Fruit fly (Drosophila melanogaster) whole organism, prepupa: ENCODE data around the gene Tcs4.

Experiments used
- Blimp-1 ChIP-seq: fragments of 200-800 bp; sonication (Bioruptor generic); optimal IDR thresholded peaks from 3 replicates; lab custom pipeline; 2017; ENCODE audit warnings: missing biosample characterization, missing genetic modification characterization, mild to moderate bottlenecking, moderate library complexity, missing genetic modification reagents
- CG10631 ChIP-seq: fragments of 200-800 bp; sonication (Bioruptor generic); optimal IDR thresholded peaks from 2 replicates; lab custom pipeline; 2016; ENCODE audit warnings: missing biosample characterization, missing genetic modification characterization
- CG11294 ChIP-seq: fragments of 200-800 bp; sonication (Bioruptor generic); IDR thresholded peaks from 2 replicates; pipeline ENCODE4 v1.3.6; 2022; ENCODE audit warnings: missing biosample characterization, missing genetic modification characterization
- CG11762 ChIP-seq: fragments of 200-800 bp; sonication (Bioruptor generic); optimal IDR thresholded peaks from 3 replicates; lab custom pipeline; 2016; ENCODE audit warnings: missing biosample characterization, missing genetic modification characterization; ENCODE audit not compliant: insufficient read depth
- CG11902 ChIP-seq: fragments of 200-800 bp; sonication (Bioruptor generic); optimal IDR thresholded peaks from 3 replicates; lab custom pipeline; 2016; ENCODE audit warnings: missing biosample characterization, missing genetic modification characterization
- CG15336 ChIP-seq: fragments of 200-800 bp; sonication (Bioruptor generic); IDR thresholded peaks from 2 replicates; pipeline ENCODE4 v1.3.6; 2022; ENCODE audit warnings: missing biosample characterization, missing genetic modification characterization
- CG1621 ChIP-seq: fragments of 200-800 bp; sonication (Bioruptor generic); optimal IDR thresholded peaks from 3 replicates; lab custom pipeline; 2018; ENCODE audit warnings: missing biosample characterization, mild to moderate bottlenecking, missing genetic modification characterization
- CG3032 ChIP-seq: fragments of 200-800 bp; optimal IDR thresholded peaks from 2 replicates; lab custom pipeline; 2019; ENCODE audit warnings: missing biosample characterization, mild to moderate bottlenecking, missing genetic modification characterization, moderate library complexity
- CG31627 ChIP-seq: fragments of 200-800 bp; sonication (Bioruptor generic); optimal IDR thresholded peaks from 3 replicates; lab custom pipeline; 2016; ENCODE audit warnings: missing biosample characterization, missing genetic modification characterization
- CG32006 ChIP-seq: fragments of 200-800 bp; sonication (Bioruptor generic); optimal IDR thresholded peaks from 3 replicates; lab custom pipeline; 2017; ENCODE audit warnings: missing biosample characterization, mild to moderate bottlenecking, missing genetic modification characterization
- CG34406 ChIP-seq: fragments of 200-800 bp; sonication (Bioruptor generic); optimal IDR thresholded peaks from 3 replicates; lab custom pipeline; 2016; ENCODE audit warnings: missing biosample characterization, missing genetic modification characterization
- CG4318 ChIP-seq: fragments of 200-800 bp; sonication (Bioruptor generic); optimal IDR thresholded peaks from 3 replicates; lab custom pipeline; 2017; ENCODE audit warnings: missing biosample characterization, mild to moderate bottlenecking, missing genetic modification characterization
- CG6163 ChIP-seq: fragments of 200-800 bp; sonication (Bioruptor generic); IDR thresholded peaks from 3 replicates; pipeline ENCODE4 v1.3.6; 2022; ENCODE audit warnings: missing biosample characterization, missing genetic modification characterization
- CG6276 ChIP-seq: fragments of 200-800 bp; sonication (Bioruptor generic); optimal IDR thresholded peaks from 2 replicates; lab custom pipeline; 2017; ENCODE audit warnings: missing biosample characterization, mild to moderate bottlenecking, missing genetic modification characterization
- CG6792 ChIP-seq: fragments of 200-800 bp; sonication (Bioruptor generic); optimal IDR thresholded peaks from 3 replicates; lab custom pipeline; 2016; ENCODE audit warnings: missing biosample characterization, missing genetic modification characterization
- CG6808 ChIP-seq: fragments of 200-800 bp; sonication (Bioruptor generic); optimal IDR thresholded peaks from 3 replicates; lab custom pipeline; 2017; ENCODE audit warnings: missing biosample characterization, missing genetic modification characterization, mild to moderate bottlenecking, moderate library complexity, missing genetic modification reagents
- CG7368 ChIP-seq: fragments of 200-800 bp; sonication (Bioruptor generic); optimal IDR thresholded peaks from 3 replicates; lab custom pipeline; 2016; ENCODE audit warnings: missing biosample characterization, missing genetic modification characterization
- CG8119 ChIP-seq: fragments of 200-800 bp; sonication (Bioruptor generic); IDR thresholded peaks from 3 replicates; pipeline ENCODE4 v1.3.6; 2022; ENCODE audit warnings: missing biosample characterization, missing genetic modification characterization
- CG8319 ChIP-seq: fragments of 200-800 bp; sonication (Bioruptor generic); optimal IDR thresholded peaks from 3 replicates; lab custom pipeline; 2016; ENCODE audit warnings: missing biosample characterization, missing genetic modification characterization
- CG8632 ChIP-seq: fragments of 200-800 bp; sonication (Bioruptor generic); optimal IDR thresholded peaks from 3 replicates; lab custom pipeline; 2016; ENCODE audit warnings: missing biosample characterization, missing genetic modification characterization
- CG9139 ChIP-seq: fragments of 200-800 bp; sonication (Bioruptor generic); optimal IDR thresholded peaks from 3 replicates; lab custom pipeline; 2017; ENCODE audit warnings: missing biosample characterization, mild to moderate bottlenecking, missing genetic modification characterization
- Eip75B ChIP-seq: fragments of 200-800 bp; sonication (Bioruptor generic); optimal IDR thresholded peaks from 3 replicates; lab custom pipeline; 2016; ENCODE audit warnings: missing biosample characterization, missing genetic modification characterization
- Eip78C ChIP-seq: fragments of 200-800 bp; sonication (Bioruptor generic); peaks from one replicate; lab custom pipeline; 2016; ENCODE audit warnings: missing biosample characterization, missing genetic modification characterization
- Eip93F ChIP-seq: fragments of 200-800 bp; sonication (Bioruptor generic); optimal IDR thresholded peaks from 2 replicates; lab custom pipeline; 2016; ENCODE audit warnings: missing biosample characterization, mild to moderate bottlenecking, missing genetic modification characterization
- Ets21C ChIP-seq: fragments of 200-800 bp; sonication (Bioruptor generic); optimal IDR thresholded peaks from 3 replicates; lab custom pipeline; 2016; ENCODE audit warnings: missing biosample characterization, missing genetic modification characterization
- Gug ChIP-seq: fragments of 200-800 bp; sonication (Bioruptor generic); IDR thresholded peaks from 2 replicates; pipeline ENCODE4 v1.3.6; 2022; ENCODE audit warnings: missing biosample characterization, missing genetic modification characterization
- Hr38 ChIP-seq: sonication (Bioruptor generic); optimal IDR thresholded peaks from 2 replicates; lab custom pipeline; 2016; ENCODE audit warnings: missing biosample characterization, missing genetic modification characterization
- Hr39 ChIP-seq: fragments of 200-800 bp; sonication (Bioruptor generic); optimal IDR thresholded peaks from 2 replicates; lab custom pipeline; 2016; ENCODE audit warnings: missing biosample characterization, missing genetic modification characterization
- Lpt ChIP-seq: fragments of 200-800 bp; sonication (Bioruptor generic); optimal IDR thresholded peaks from 3 replicates; lab custom pipeline; 2016; ENCODE audit warnings: missing biosample characterization, missing genetic modification characterization
- Met ChIP-seq: fragments of 200-800 bp; sonication (Bioruptor generic); optimal IDR thresholded peaks from 3 replicates; lab custom pipeline; 2016; ENCODE audit warnings: missing biosample characterization, missing genetic modification characterization
- OdsH ChIP-seq: fragments of 200-800 bp; sonication (Bioruptor generic); optimal IDR thresholded peaks from 3 replicates; lab custom pipeline; 2016; ENCODE audit warnings: missing biosample characterization, missing genetic modification characterization
- Smox ChIP-seq: fragments of 200-800 bp; sonication (Bioruptor generic); optimal IDR thresholded peaks from 3 replicates; lab custom pipeline; 2016; ENCODE audit warnings: missing biosample characterization, missing genetic modification characterization
- Sox102F ChIP-seq: fragments of 200-800 bp; sonication (Bioruptor generic); optimal IDR thresholded peaks from 2 replicates; lab custom pipeline; 2016; ENCODE audit warnings: missing biosample characterization, mild to moderate bottlenecking, missing genetic modification characterization
- Sox14 ChIP-seq: fragments of 200-800 bp; sonication (Bioruptor generic); optimal IDR thresholded peaks from 3 replicates; lab custom pipeline; 2016; ENCODE audit warnings: missing biosample characterization, missing genetic modification characterization
- Sox15 ChIP-seq: fragments of 200-800 bp; sonication (Bioruptor generic); optimal IDR thresholded peaks from 3 replicates; lab custom pipeline; 2016; ENCODE audit warnings: missing biosample characterization, missing genetic modification characterization
- acj6 ChIP-seq: fragments of 200-800 bp; sonication (Bioruptor generic); optimal IDR thresholded peaks from 3 replicates; lab custom pipeline; 2016; ENCODE audit warnings: missing biosample characterization, missing genetic modification characterization
- cyc ChIP-seq: fragments of 200-800 bp; sonication (Bioruptor generic); optimal IDR thresholded peaks from 3 replicates; lab custom pipeline; 2016; ENCODE audit warnings: missing biosample characterization, missing genetic modification characterization
- dac ChIP-seq: fragments of 200-800 bp; sonication (Bioruptor generic); optimal IDR thresholded peaks from 2 replicates; lab custom pipeline; 2017; ENCODE audit warnings: missing biosample characterization, mild to moderate bottlenecking, missing genetic modification characterization
- dsx ChIP-seq: fragments of 200-800 bp; optimal IDR thresholded peaks from 3 replicates; lab custom pipeline; 2019; ENCODE audit warnings: missing biosample characterization, mild to moderate bottlenecking, missing genetic modification characterization, moderate library complexity; ENCODE audit not compliant: poor library complexity, severe bottlenecking
- eg ChIP-seq: fragments of 200-800 bp; sonication (Bioruptor generic); IDR thresholded peaks from 3 replicates; pipeline ENCODE4 v1.3.6; 2022; ENCODE audit warnings: missing biosample characterization, missing genetic modification characterization
- esn ChIP-seq: fragments of 200-800 bp; sonication (Bioruptor generic); optimal IDR thresholded peaks from 2 replicates; lab custom pipeline; 2016; ENCODE audit warnings: missing biosample characterization, mild to moderate bottlenecking, missing genetic modification characterization, moderate library complexity
- fd59A ChIP-seq: fragments of 200-800 bp; sonication (Bioruptor generic); optimal IDR thresholded peaks from 2 replicates; lab custom pipeline; 2017; ENCODE audit warnings: missing biosample characterization, mild to moderate bottlenecking, missing genetic modification characterization, missing genetic modification reagents
- fd85E ChIP-seq: fragments of 200-800 bp; sonication (Bioruptor generic); optimal IDR thresholded peaks from 3 replicates; lab custom pipeline; 2016; ENCODE audit warnings: missing biosample characterization, missing genetic modification characterization
- fkh ChIP-seq: fragments of 200-800 bp; sonication (Bioruptor generic); optimal IDR thresholded peaks from 3 replicates; lab custom pipeline; 2017; ENCODE audit warnings: missing biosample characterization, mild to moderate bottlenecking, missing genetic modification characterization, moderate library complexity
- lz ChIP-seq: fragments of 200-800 bp; sonication (Bioruptor generic); optimal IDR thresholded peaks from 3 replicates; lab custom pipeline; 2016; ENCODE audit warnings: missing biosample characterization, missing genetic modification characterization
- pdm3 ChIP-seq: fragments of 200-800 bp; sonication (Bioruptor generic); optimal IDR thresholded peaks from 3 replicates; lab custom pipeline; 2016; ENCODE audit warnings: missing biosample characterization, missing genetic modification characterization
- salr ChIP-seq, 2 experiments: fragments of 200-800 bp; sonication (Bioruptor generic); optimal IDR thresholded peaks; 3 replicates each; lab custom pipeline; 2016 to 2018; ENCODE audit warnings: missing biosample characterization in 2 of 2, missing genetic modification characterization in 2 of 2, mild to moderate bottlenecking in 1 of 2
- spab ChIP-seq: fragments of 200-800 bp; sonication (Bioruptor generic); optimal IDR thresholded peaks from 2 replicates; lab custom pipeline; 2017; ENCODE audit warnings: missing biosample characterization, mild to moderate bottlenecking, missing genetic modification characterization, missing genetic modification reagents
- ss ChIP-seq, 2 experiments: fragments of 200-800 bp; sonication (Bioruptor generic); optimal IDR thresholded peaks; 2 replicates in 1 of 2; 3 replicates in 1 of 2; lab custom pipeline; 2017 to 2018; ENCODE audit warnings: mild to moderate bottlenecking in 2 of 2, missing biosample characterization in 2 of 2, missing genetic modification characterization in 2 of 2, moderate library complexity in 1 of 2
- topi ChIP-seq: fragments of 200-800 bp; sonication (Bioruptor generic); optimal IDR thresholded peaks from 3 replicates; lab custom pipeline; 2016; ENCODE audit warnings: missing biosample characterization, missing genetic modification characterization
- vri ChIP-seq: fragments of 200-800 bp; sonication (Bioruptor generic); optimal IDR thresholded peaks from 3 replicates; lab custom pipeline; 2016; ENCODE audit warnings: missing biosample characterization, mild to moderate bottlenecking, missing genetic modification characterization

Gene Tcs4

DNA sequence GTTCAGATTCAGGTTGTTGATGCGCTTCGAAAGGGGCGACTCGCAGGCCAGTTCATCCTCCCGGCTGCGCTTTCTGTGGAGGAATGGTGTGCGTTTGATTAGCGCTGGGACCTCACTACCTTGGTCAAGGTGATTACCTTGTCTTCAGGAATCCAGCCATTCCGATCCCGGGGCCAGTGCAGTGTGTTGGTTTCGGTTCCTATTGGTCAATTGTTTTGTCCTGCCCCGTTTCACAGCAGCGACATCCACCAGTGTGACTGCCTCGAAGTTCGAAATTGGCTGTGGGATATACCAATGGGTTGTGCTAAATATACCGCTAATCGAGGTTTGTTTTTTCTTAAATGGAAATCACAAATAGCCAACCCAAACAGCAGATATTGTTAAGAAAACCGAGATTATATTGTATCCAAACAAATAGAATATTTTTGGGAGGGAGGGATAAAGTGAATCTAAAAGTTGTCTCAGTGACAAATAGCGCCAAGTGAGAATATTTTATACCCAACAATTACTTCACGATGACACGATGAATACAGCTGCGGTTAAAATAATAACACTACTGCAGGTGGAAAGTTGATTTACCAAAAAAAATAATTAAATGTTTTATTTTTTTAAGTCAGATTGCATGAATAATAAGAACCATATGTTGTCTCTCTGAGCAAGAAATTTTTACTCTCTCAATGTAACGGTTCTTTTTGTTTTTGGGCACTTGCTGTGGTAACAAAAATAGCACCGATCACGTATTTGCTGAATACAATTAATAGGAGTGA, 6.6 kb downstream of the Tcs4 start, which contains the start of gene CG14229:
CG14229 (minus strand) TSS at position 459 of the 767 bp plus-strand sequence.
- no peak for TF ChIP-seq spab (GFP tag; lab: Kevin White, UChicago)
- no peak for TF ChIP-seq ss (GFP tag; optimal IDR thresholded peaks at IDR 0.05; lab: Kevin White, UChicago)
- peak; percentile 43 for TF ChIP-seq CG32006 (GFP tag; lab: Kevin White, UChicago)
- TF ChIP-seq CG10631, result peak; percentile 14
- no peak for TF ChIP-seq dsx
- peak; percentile 38 for TF ChIP-seq Gug (GFP tag; lab: Robert Waterston, UW)
- no peak for TF ChIP-seq CG6808 (GFP tag; lab: Kevin White, UChicago)
- peak; percentile 30 for TF ChIP-seq Sox102F
- peak; percentile 57; the same call in 2 of the 3 replicates for TF ChIP-seq eg (GFP tag; lab: Robert Waterston, UW)
- TF ChIP-seq cyc (GFP tag; lab: Kevin White, UChicago), result peak; percentile 32
- no peak for TF ChIP-seq Blimp-1 (GFP tag; lab: Kevin White, UChicago)
- TF ChIP-seq CG6792, result peak; percentile 34
- peak; percentile 44 for TF ChIP-seq OdsH (GFP tag; lab: Kevin White, UChicago)
- TF ChIP-seq CG8119, result peak; percentile 35; the same call in 1 of the 3 replicates
- peak; percentile 47 for TF ChIP-seq topi (GFP tag; lab: Kevin White, UChicago)
- TF ChIP-seq pdm3 (GFP tag; lab: Kevin White, UChicago), result peak; percentile 56
- TF ChIP-seq Hr39, result peak; percentile 34
- no peak for TF ChIP-seq Eip75B (GFP tag; lab: Kevin White, UChicago)
- TF ChIP-seq lz, result peak; percentile 39
- no peak for TF ChIP-seq salr (GFP tag; optimal IDR thresholded peaks at IDR 0.05; lab: Kevin White, UChicago)
- TF ChIP-seq acj6 (GFP tag; lab: Kevin White, UChicago), result peak; percentile 37
- peak; percentile 44 for TF ChIP-seq Smox
- peak; percentile 19 for TF ChIP-seq Sox15 (GFP tag; lab: Kevin White, UChicago)
- TF ChIP-seq CG8319, result no peak
- TF ChIP-seq Lpt (GFP tag; lab: Kevin White, UChicago), result no peak
- no peak for TF ChIP-seq fkh (GFP tag; lab: Kevin White, UChicago)
- no peak for TF ChIP-seq dac (GFP tag; lab: Kevin White, UChicago)
- TF ChIP-seq Ets21C (GFP tag; lab: Kevin White, UChicago), result no peak
- TF ChIP-seq CG9139 (GFP tag; lab: Kevin White, UChicago), result no peak
- peak; percentile 27 for TF ChIP-seq CG8632 (GFP tag; lab: Kevin White, UChicago)
- TF ChIP-seq Sox14 (GFP tag; lab: Kevin White, UChicago), result peak; percentile 22
- TF ChIP-seq CG1621 (tag; lab: Kevin White, UChicago), result no peak
- TF ChIP-seq CG11294, result no peak
- no peak for TF ChIP-seq Eip93F (GFP tag; lab: Kevin White, UChicago)
- TF ChIP-seq CG3032, result no peak
- TF ChIP-seq CG6163 (GFP tag; lab: Robert Waterston, UW), result peak; percentile 66
- TF ChIP-seq fd85E (GFP tag; lab: Kevin White, UChicago), result no peak
- no peak for TF ChIP-seq CG4318 (GFP tag; lab: Kevin White, UChicago)
- TF ChIP-seq Met (GFP tag; lab: Kevin White, UChicago), result peak; percentile 29
- TF ChIP-seq CG15336, result peak; percentile 61
- TF ChIP-seq Eip78C (GFP tag; lab: Kevin White, UChicago), result peak; percentile 76
- TF ChIP-seq CG6276 (GFP tag; lab: Kevin White, UChicago), result no peak
- TF ChIP-seq CG31627 (GFP tag; lab: Kevin White, UChicago), result peak; percentile 45
- TF ChIP-seq esn, result peak; percentile 28
- TF ChIP-seq CG11762, result no peak
- no peak for TF ChIP-seq vri (GFP tag; lab: Kevin White, UChicago)
- no peak for TF ChIP-seq CG7368
- TF ChIP-seq fd59A (GFP tag; lab: Kevin White, UChicago), result no peak
- no peak for TF ChIP-seq Hr38 (GFP tag; lab: Kevin White, UChicago)
- peak; percentile 49 for TF ChIP-seq CG34406 (GFP tag; lab: Kevin White, UChicago)
- no peak for TF ChIP-seq CG11902
